Worm (Caenorhabditis elegans) whole organism, L2 larva: ENCODE results near the gene F35H10.10.

Experiments
- R02D3.7 ChIP-seq: fragments of 150-350 bp; optimal IDR thresholded peaks from 2 replicates; lab custom pipeline; 2014; ENCODE audit warnings: missing biosample characterization, missing genetic modification characterization
- blmp-1 ChIP-seq: sonication (generic microtip); optimal IDR thresholded peaks from 2 replicates; lab custom pipeline; 2017; ENCODE audit warnings: missing genetic modification characterization, mild to moderate bottlenecking, missing compliant biosample characterization, antibody characterized with exemption, moderate library complexity; ENCODE audit not compliant: insufficient read depth
- ceh-82 ChIP-seq: fragments of 150-350 bp; optimal IDR thresholded peaks from 2 replicates; lab custom pipeline; 2014; ENCODE audit warnings: missing biosample characterization, missing genetic modification characterization
- elt-1 ChIP-seq: fragments of 150-350 bp; optimal IDR thresholded peaks from 2 replicates; lab custom pipeline; 2014; ENCODE audit warnings: missing biosample characterization, missing genetic modification characterization
- elt-3 ChIP-seq: sonication (generic microtip); optimal IDR thresholded peaks from 2 replicates; lab custom pipeline; 2017; ENCODE audit warnings: missing biosample characterization, missing genetic modification characterization
- fos-1 ChIP-seq: fragments of 150-350 bp; optimal IDR thresholded peaks from 2 replicates; lab custom pipeline; 2014; ENCODE audit warnings: missing biosample characterization, missing genetic modification characterization
- nhr-12 ChIP-seq: fragments of 150-350 bp; optimal IDR thresholded peaks from 2 replicates; lab custom pipeline; 2014; ENCODE audit warnings: missing biosample characterization, missing genetic modification characterization
- peb-1 ChIP-seq: fragments of 150-350 bp; optimal IDR thresholded peaks from 2 replicates; lab custom pipeline; 2014; ENCODE audit warnings: missing biosample characterization, missing genetic modification characterization
- sem-4 ChIP-seq: fragments of 150-350 bp; optimal IDR thresholded peaks from 2 replicates; lab custom pipeline; 2014; ENCODE audit warnings: missing biosample characterization, missing genetic modification reagents, missing genetic modification characterization
- snpc-4 ChIP-seq: fragments of 150-350 bp; optimal IDR thresholded peaks from 2 replicates; lab custom pipeline; 2014; ENCODE audit warnings: missing biosample characterization, missing genetic modification characterization
- unc-62 ChIP-seq: fragments of 150-350 bp; optimal IDR thresholded peaks from 2 replicates; lab custom pipeline; 2014; ENCODE audit warnings: missing biosample characterization, missing genetic modification reagents, missing genetic modification characterization

DNA sequence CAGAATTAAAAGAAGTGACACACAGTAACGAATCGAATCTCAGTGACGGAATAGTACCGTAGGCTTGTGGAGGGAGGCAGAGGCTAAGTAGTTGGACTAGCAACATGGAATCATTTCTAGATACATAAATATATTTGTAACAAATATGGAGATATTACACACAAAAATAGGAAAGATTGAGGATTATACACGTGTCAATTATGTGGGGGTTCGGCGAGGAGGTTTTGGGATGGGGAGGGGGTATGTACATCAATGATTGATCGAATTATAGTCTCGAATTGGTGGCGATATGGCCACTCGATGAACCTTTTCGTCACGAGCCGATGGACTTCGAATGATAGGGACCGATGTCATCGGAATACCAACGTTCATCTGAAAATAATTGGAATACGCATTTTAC is 5.3 kb downstream of the F35H10.10 start:
- TF ChIP-seq elt-3 (no peak), nhr-12 (no peak), snpc-4 (tag; lab: Kevin White, UChicago) (no peak), R02D3.7 (tag; lab: Kevin White, UChicago) (no peak), unc-62 (no peak), blmp-1 (tag; lab: Kevin White, UChicago) (no peak), sem-4 (tag; lab: Kevin White, UChicago) (no peak), ceh-82 (tag; lab: Kevin White, UChicago) (no peak), fos-1 (tag; lab: Kevin White, UChicago) (no peak), peb-1 (tag; lab: Kevin White, UChicago) (no peak), elt-1 (no peak)
